Worm (Caenorhabditis elegans) whole organism, midembryonic: ENCODE results near the gene Y57G11C.5.

Source experiments
- klf-2 ChIP-seq: fragments of 200-800 bp; sonication (Bioruptor generic); conservative IDR thresholded peaks from 2 replicates; pipeline ENCODE4 v1.3.6; 2022; ENCODE audit warnings: missing genetic modification reagents, missing genetic modification characterization, missing compliant biosample characterization
- ztf-23 ChIP-seq: fragments of 200-800 bp; sonication (Bioruptor generic); IDR thresholded peaks from 2 replicates; pipeline ENCODE4 v1.3.6; 2022; ENCODE audit warnings: missing genetic modification reagents, missing genetic modification characterization, missing compliant biosample characterization

ce11 chrIV:14799186-14799585 lies 34.0 kb upstream of the Y57G11C.5 start, which contains the start of gene Y57G11C.14:
- TF ChIP-seq ztf-23 (GFP tag; lab: Robert Waterston, UW) (no peak), klf-2 (GFP tag; lab: Robert Waterston, UW) (no peak)
